Fruit fly (Drosophila melanogaster) whole organism, embryonic: ENCODE data around the gene Pax.

Source experiments
- Atf3 ChIP-seq: fragments of 200-800 bp; sonication (Bioruptor generic); optimal IDR thresholded peaks from 3 replicates; lab custom pipeline; 2016; ENCODE audit warnings: missing biosample characterization, missing genetic modification characterization
- Bteb2 ChIP-seq: fragments of 200-800 bp; sonication (Bioruptor generic); optimal IDR thresholded peaks from 2 replicates; lab custom pipeline; 2016; ENCODE audit warnings: missing biosample characterization, missing genetic modification characterization
- CG10321 ChIP-seq: fragments of 200-800 bp; sonication (Bioruptor generic); IDR thresholded peaks from 2 replicates; pipeline ENCODE4 v1.3.6; 2022; ENCODE audit warnings: missing biosample characterization, missing genetic modification characterization
- CG10654 ChIP-seq: fragments of 200-800 bp; sonication (Bioruptor generic); optimal IDR thresholded peaks from 2 replicates; lab custom pipeline; 2016; ENCODE audit warnings: missing biosample characterization, missing genetic modification characterization
- CG11723 ChIP-seq: fragments of 200-800 bp; sonication (Bioruptor generic); optimal IDR thresholded peaks from 2 replicates; lab custom pipeline; 2017; ENCODE audit warnings: missing biosample characterization, mild to moderate bottlenecking, missing genetic modification characterization
- CG12236 ChIP-seq: fragments of 200-800 bp; sonication (Bioruptor generic); optimal IDR thresholded peaks from 2 replicates; lab custom pipeline; 2016; ENCODE audit warnings: missing biosample characterization, missing genetic modification characterization
- CG14667 ChIP-seq: fragments of 200-800 bp; sonication (Bioruptor generic); IDR thresholded peaks from 2 replicates; pipeline ENCODE4 v1.3.6; 2022; ENCODE audit warnings: missing biosample characterization, missing genetic modification characterization
- CG1529 ChIP-seq: fragments of 200-800 bp; sonication (Bioruptor generic); optimal IDR thresholded peaks from 3 replicates; lab custom pipeline; 2018; ENCODE audit warnings: missing biosample characterization, missing genetic modification characterization
- CG1603 ChIP-seq: fragments of 200-800 bp; sonication (Bioruptor generic); optimal IDR thresholded peaks from 2 replicates; lab custom pipeline; 2019; ENCODE audit warnings: missing biosample characterization, mild to moderate bottlenecking, missing genetic modification characterization, moderate library complexity
- CG17328 ChIP-seq: fragments of 200-800 bp; sonication (Bioruptor generic); IDR thresholded peaks from 2 replicates; pipeline ENCODE4 v1.3.6; 2022; ENCODE audit warnings: missing biosample characterization, missing genetic modification characterization
- CG2199 ChIP-seq: fragments of 200-800 bp; sonication (Bioruptor generic); IDR thresholded peaks from 3 replicates; pipeline ENCODE4 v1.3.6; 2022; ENCODE audit warnings: missing biosample characterization, missing genetic modification characterization
- CG3163 ChIP-seq: fragments of 200-800 bp; sonication (Bioruptor generic); optimal IDR thresholded peaks from 3 replicates; lab custom pipeline; 2016; ENCODE audit warnings: missing biosample characterization, missing genetic modification characterization
- CG33213 ChIP-seq: fragments of 200-800 bp; sonication (Bioruptor generic); optimal IDR thresholded peaks from 3 replicates; lab custom pipeline; 2016; ENCODE audit warnings: missing biosample characterization, missing genetic modification characterization
- CG3838 ChIP-seq: fragments of 200-800 bp; sonication (Bioruptor generic); optimal IDR thresholded peaks from 3 replicates; lab custom pipeline; 2016; ENCODE audit warnings: missing biosample characterization, missing genetic modification characterization
- CG43689 ChIP-seq: fragments of 200-800 bp; sonication (Bioruptor generic); IDR thresholded peaks from 2 replicates; pipeline ENCODE4 v1.3.6; 2022; ENCODE audit warnings: missing biosample characterization, missing genetic modification characterization
- CG6272 ChIP-seq: fragments of 200-800 bp; sonication (Bioruptor generic); IDR thresholded peaks from 2 replicates; pipeline ENCODE4 v1.3.6; 2022; ENCODE audit warnings: missing biosample characterization, missing genetic modification characterization
- CG6854 ChIP-seq: fragments of 200-800 bp; sonication (Bioruptor generic); optimal IDR thresholded peaks from 3 replicates; lab custom pipeline; 2017; ENCODE audit warnings: missing biosample characterization, mild to moderate bottlenecking, missing genetic modification characterization
- CG7987 ChIP-seq: fragments of 200-800 bp; sonication (Bioruptor generic); optimal IDR thresholded peaks from 2 replicates; lab custom pipeline; 2018; ENCODE audit warnings: missing biosample characterization, mild to moderate bottlenecking, missing genetic modification characterization, moderate library complexity
- CG8924 ChIP-seq: fragments of 200-800 bp; optimal IDR thresholded peaks from 3 replicates; lab custom pipeline; 2019; ENCODE audit warnings: missing biosample characterization, mild to moderate bottlenecking, missing genetic modification characterization, moderate library complexity
- Dek ChIP-seq: fragments of 200-800 bp; sonication (Bioruptor generic); optimal IDR thresholded peaks from 3 replicates; lab custom pipeline; 2019; ENCODE audit warnings: missing biosample characterization, mild to moderate bottlenecking, missing genetic modification characterization, moderate library complexity
- Doc2 ChIP-seq: fragments of 200-800 bp; sonication (Bioruptor generic); IDR thresholded peaks from 2 replicates; pipeline ENCODE4 v1.3.6; 2022; ENCODE audit warnings: missing biosample characterization, missing genetic modification characterization
- Dp ChIP-seq: fragments of 200-800 bp; sonication (Bioruptor generic); optimal IDR thresholded peaks from 2 replicates; lab custom pipeline; 2018; ENCODE audit warnings: missing biosample characterization, mild to moderate bottlenecking, missing genetic modification characterization, moderate library complexity
- Elba2 ChIP-seq: fragments of 200-800 bp; sonication (Bioruptor generic); optimal IDR thresholded peaks from 3 replicates; lab custom pipeline; 2016; ENCODE audit warnings: missing biosample characterization, missing genetic modification characterization
- Ets97D ChIP-seq: fragments of 200-800 bp; sonication (Bioruptor generic); optimal IDR thresholded peaks from 3 replicates; lab custom pipeline; 2016; ENCODE audit warnings: missing biosample characterization, missing genetic modification characterization
- HLH4C ChIP-seq: fragments of 200-800 bp; sonication (Bioruptor generic); IDR thresholded peaks from 3 replicates; pipeline ENCODE4 v1.3.6; 2022; ENCODE audit warnings: missing biosample characterization, missing genetic modification characterization; ENCODE audit not compliant: partially characterized antibody
- HLH54F ChIP-seq: fragments of 200-800 bp; sonication (Bioruptor generic); optimal IDR thresholded peaks from 3 replicates; lab custom pipeline; 2016; ENCODE audit warnings: missing biosample characterization, missing genetic modification characterization
- Nf-YB ChIP-seq: fragments of 200-800 bp; sonication (Bioruptor generic); optimal IDR thresholded peaks from 3 replicates; lab custom pipeline; 2019; ENCODE audit warnings: missing biosample characterization, mild to moderate bottlenecking, missing genetic modification characterization, moderate library complexity
- NfI ChIP-seq: fragments of 200-800 bp; sonication (Bioruptor generic); optimal IDR thresholded peaks from 3 replicates; lab custom pipeline; 2018; ENCODE audit warnings: missing biosample characterization, mild to moderate bottlenecking, missing genetic modification characterization, moderate library complexity
- Rx ChIP-seq: fragments of 200-800 bp; sonication (Bioruptor generic); IDR thresholded peaks from 2 replicates; pipeline ENCODE4 v1.3.6; 2022; ENCODE audit warnings: missing biosample characterization, missing genetic modification characterization
- Sox102F ChIP-seq: fragments of 200-800 bp; sonication (Bioruptor generic); optimal IDR thresholded peaks from 2 replicates; lab custom pipeline; 2018; ENCODE audit warnings: missing biosample characterization, mild to moderate bottlenecking, missing genetic modification characterization, moderate library complexity
- Sry-δ ChIP-seq: fragments of 200-800 bp; sonication (Bioruptor generic); optimal IDR thresholded peaks from 2 replicates; lab custom pipeline; 2016; ENCODE audit warnings: missing biosample characterization, missing genetic modification characterization
- az2 ChIP-seq: fragments of 200-800 bp; sonication (Bioruptor generic); optimal IDR thresholded peaks from 3 replicates; lab custom pipeline; 2016; ENCODE audit warnings: missing biosample characterization, missing genetic modification characterization
- cato ChIP-seq: fragments of 200-800 bp; sonication (Bioruptor generic); optimal IDR thresholded peaks from 2 replicates; lab custom pipeline; 2016; ENCODE audit warnings: missing biosample characterization, missing genetic modification characterization, borderline replicate concordance
- crc ChIP-seq: fragments of 200-800 bp; sonication (Bioruptor generic); optimal IDR thresholded peaks from 2 replicates; lab custom pipeline; 2016; ENCODE audit warnings: missing biosample characterization, missing genetic modification characterization
- dati ChIP-seq: fragments of 200-800 bp; sonication (Bioruptor generic); IDR thresholded peaks from 2 replicates; pipeline ENCODE4 v1.3.6; 2022; ENCODE audit warnings: missing biosample characterization, missing genetic modification characterization
- dysf ChIP-seq: fragments of 200-800 bp; sonication (Bioruptor generic); IDR thresholded peaks from 3 replicates; pipeline ENCODE4 v1.3.6; 2022; ENCODE audit warnings: missing biosample characterization, missing genetic modification characterization
- en ChIP-seq: fragments of 200-800 bp; sonication (Bioruptor generic); optimal IDR thresholded peaks from 2 replicates; lab custom pipeline; 2016; ENCODE audit warnings: missing biosample characterization, missing genetic modification characterization
- fd3F ChIP-seq: fragments of 200-800 bp; sonication (Bioruptor generic); optimal IDR thresholded peaks from 2 replicates; lab custom pipeline; 2018; ENCODE audit warnings: missing biosample characterization, mild to moderate bottlenecking, missing genetic modification characterization, moderate library complexity
- fd96Cb ChIP-seq: fragments of 200-800 bp; sonication (Bioruptor generic); optimal IDR thresholded peaks from 2 replicates; lab custom pipeline; 2018; ENCODE audit warnings: missing biosample characterization, mild to moderate bottlenecking, missing genetic modification characterization, moderate library complexity
- jumu ChIP-seq: fragments of 200-800 bp; sonication (Bioruptor generic); optimal IDR thresholded peaks from 3 replicates; lab custom pipeline; 2016; ENCODE audit warnings: missing biosample characterization, missing genetic modification characterization
- kah ChIP-seq: fragments of 200-800 bp; sonication (Bioruptor generic); optimal IDR thresholded peaks from 2 replicates; lab custom pipeline; 2018; ENCODE audit warnings: missing biosample characterization, mild to moderate bottlenecking, missing genetic modification characterization
- lab ChIP-seq: fragments of 200-800 bp; sonication (Bioruptor generic); optimal IDR thresholded peaks from 3 replicates; lab custom pipeline; 2017; ENCODE audit warnings: missing biosample characterization, missing genetic modification characterization, mild to moderate bottlenecking, moderate library complexity, missing genetic modification reagents
- lmd ChIP-seq: fragments of 200-800 bp; sonication (Bioruptor generic); IDR thresholded peaks from 2 replicates; pipeline ENCODE4 v1.3.6; 2022; ENCODE audit warnings: missing biosample characterization, missing genetic modification characterization
- lola ChIP-seq, 3 experiments: fragments of >200 bp in 2 of 3; fragments of 200-800 bp in 1 of 3; sonication (Bioruptor generic) in 1 of 3; optimal IDR thresholded peaks; 2 replicates each; lab custom pipeline; 2017 to 2019; ENCODE audit warnings: missing biosample characterization in 3 of 3, missing genetic modification characterization in 3 of 3, mild to moderate bottlenecking in 1 of 3, moderate library complexity in 1 of 3
- lov ChIP-seq, 2 experiments: fragments of 200-800 bp in 1 of 2; fragments of >200 bp in 1 of 2; sonication (Bioruptor generic) in 1 of 2; IDR thresholded peaks in 1 of 2; optimal IDR thresholded peaks in 1 of 2; 2 replicates in 1 of 2; 3 replicates in 1 of 2; pipeline versions ENCODE4 v1.3.6 to Lab custom; 2017 to 2022; ENCODE audit warnings: missing biosample characterization in 1 of 2, missing genetic modification characterization in 1 of 2
- mirr ChIP-seq: fragments of 200-800 bp; sonication (Bioruptor generic); optimal IDR thresholded peaks from 3 replicates; lab custom pipeline; 2018; ENCODE audit warnings: missing biosample characterization, mild to moderate bottlenecking, missing genetic modification characterization
- mld ChIP-seq: fragments of 200-800 bp; sonication (Bioruptor generic); IDR thresholded peaks from 3 replicates; pipeline ENCODE4 v1.3.6; 2022; ENCODE audit warnings: missing biosample characterization, missing genetic modification characterization; ENCODE audit not compliant: partially characterized antibody
- onecut ChIP-seq: fragments of 200-800 bp; sonication (Bioruptor generic); IDR thresholded peaks from 2 replicates; pipeline ENCODE4 v1.3.6; 2022; ENCODE audit warnings: missing biosample characterization, missing genetic modification characterization
- prd ChIP-seq, 3 experiments: fragments of >200 bp in 2 of 3; fragments of 200-800 bp in 1 of 3; sonication (Bioruptor generic) in 1 of 3; optimal IDR thresholded peaks in 2 of 3; IDR thresholded peaks in 1 of 3; 2 replicates in 2 of 3; 3 replicates in 1 of 3; pipeline versions ENCODE4 v1.3.6 to Lab custom; 2017 to 2022; ENCODE audit warnings: missing biosample characterization in 1 of 3, missing genetic modification characterization in 1 of 3
- shn ChIP-seq: fragments of 200-800 bp; sonication (Bioruptor generic); optimal IDR thresholded peaks from 3 replicates; lab custom pipeline; 2016; ENCODE audit warnings: missing biosample characterization, missing genetic modification characterization
- slbo ChIP-seq: fragments of 200-800 bp; sonication (Bioruptor generic); IDR thresholded peaks from 2 replicates; pipeline ENCODE4 v1.3.6; 2022; ENCODE audit warnings: missing biosample characterization, missing genetic modification characterization

Pax gene

DNA sequence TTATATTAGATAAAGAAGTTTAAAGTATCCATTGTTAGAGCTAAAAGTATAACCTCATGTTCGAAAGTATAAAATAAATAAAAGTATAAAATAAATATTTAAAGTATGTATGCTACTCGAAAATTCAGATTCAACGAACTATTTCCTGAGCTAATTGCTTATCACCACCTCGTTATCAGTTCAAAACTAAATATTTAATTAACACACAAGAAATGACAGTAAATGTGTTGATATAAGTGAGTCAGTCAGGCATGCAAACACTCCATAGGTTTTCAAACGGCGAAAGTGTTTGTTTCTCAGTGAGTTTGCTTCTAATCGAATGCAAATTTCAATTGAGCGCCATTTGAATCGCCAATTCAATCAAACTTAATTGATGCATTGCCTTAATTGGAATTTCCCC lies 7.9 kb upstream of the Pax start (continued):
- no peak for TF ChIP-seq lov (optimal IDR thresholded peaks at IDR 0.05; lab: Kevin White, UChicago)
- no peak for TF ChIP-seq lov (GFP tag; IDR thresholded peaks at IDR 0.05; lab: Robert Waterston, UW)
- TF ChIP-seq CG1603 (tag; lab: Kevin White, UChicago), result peak; percentile 68
- no peak for TF ChIP-seq CG6272 (GFP tag; lab: Robert Waterston, UW)
- no peak for TF ChIP-seq Dp (GFP tag; lab: Kevin White, UChicago)
- TF ChIP-seq fd3F, result no peak
- TF ChIP-seq Sry-δ (GFP tag; lab: Kevin White, UChicago), result no peak
- TF ChIP-seq CG14667 (GFP tag; lab: Robert Waterston, UW), result no peak
- TF ChIP-seq CG3163 (GFP tag; lab: Kevin White, UChicago), result no peak
- no peak for TF ChIP-seq HLH54F (GFP tag; lab: Kevin White, UChicago)
- TF ChIP-seq en (GFP tag; lab: Kevin White, UChicago), result no peak
- no peak for TF ChIP-seq crc
- TF ChIP-seq CG8924 (tag; lab: Kevin White, UChicago), result peak; percentile 55
- no peak for TF ChIP-seq cato (GFP tag; lab: Kevin White, UChicago)
- TF ChIP-seq CG11723 (GFP tag; lab: Kevin White, UChicago), result peak; percentile 28
- peak; percentile 82 for TF ChIP-seq lab (GFP tag; lab: Kevin White, UChicago)
- no peak for TF ChIP-seq NfI (GFP tag; lab: Kevin White, UChicago)
- TF ChIP-seq Elba2, result no peak
- no peak for TF ChIP-seq shn (GFP tag; lab: Kevin White, UChicago)
- no peak for TF ChIP-seq slbo (GFP tag; lab: Robert Waterston, UW)
- TF ChIP-seq Sox102F, result peak; percentile 34
- TF ChIP-seq jumu (GFP tag; lab: Kevin White, UChicago), result no peak
- no peak for TF ChIP-seq CG10321 (GFP tag; lab: Robert Waterston, UW)
- TF ChIP-seq HLH4C (GFP tag; lab: Robert Waterston, UW), result no peak
- no peak for TF ChIP-seq Ets97D
- TF ChIP-seq CG1529 (GFP tag; lab: Kevin White, UChicago), result peak; percentile 77
- no peak for TF ChIP-seq prd (optimal IDR thresholded peaks at IDR 0.05; lab: Kevin White, UChicago)
- TF ChIP-seq prd (GFP tag; IDR thresholded peaks at IDR 0.05; lab: Robert Waterston, UW), result no peak
- no peak for TF ChIP-seq dati (GFP tag; lab: Robert Waterston, UW)
- no peak for TF ChIP-seq Rx
- peak; percentile 9 for TF ChIP-seq az2 (GFP tag; lab: Kevin White, UChicago)
- peak; percentile 16 for TF ChIP-seq CG12236
- no peak for TF ChIP-seq CG43689 (GFP tag; lab: Robert Waterston, UW)
- TF ChIP-seq onecut, result peak; percentile 51; the same call in 1 of the 2 replicates
- TF ChIP-seq Atf3 (GFP tag; lab: Kevin White, UChicago), result no peak
- TF ChIP-seq Dek (tag; lab: Kevin White, UChicago), result no peak
- TF ChIP-seq CG7987 (GFP tag; lab: Kevin White, UChicago), result peak; percentile 82
- TF ChIP-seq Doc2, result no peak
- no peak for TF ChIP-seq mld (GFP tag; lab: Robert Waterston, UW)
- peak; percentile 55 for TF ChIP-seq CG6854 (GFP tag; lab: Kevin White, UChicago)
- TF ChIP-seq Nf-YB (GFP tag; lab: Kevin White, UChicago), result peak; percentile 57
- TF ChIP-seq CG3838 (GFP tag; lab: Kevin White, UChicago), result no peak
- TF ChIP-seq CG2199 (GFP tag; lab: Robert Waterston, UW), result no peak
- no peak for TF ChIP-seq CG17328 (GFP tag; lab: Robert Waterston, UW)
- TF ChIP-seq fd96Cb (tag; lab: Kevin White, UChicago), result no peak
- peak in 1 of 3 experiments; percentile 75 for TF ChIP-seq lola (GFP tag; optimal IDR thresholded peaks at IDR 0.05; lab: Kevin White, UChicago)
- peak; percentile 55 for TF ChIP-seq kah
- peak; percentile 72 for TF ChIP-seq mirr (GFP tag; lab: Kevin White, UChicago)
- no peak for TF ChIP-seq dysf (GFP tag; lab: Robert Waterston, UW)
- TF ChIP-seq Bteb2 (GFP tag; lab: Kevin White, UChicago), result no peak
- TF ChIP-seq CG10654 (GFP tag; lab: Kevin White, UChicago), result peak; percentile 17
- TF ChIP-seq CG33213 (GFP tag; lab: Kevin White, UChicago), result peak; percentile 16
- no peak for TF ChIP-seq lmd
